Fruit fly (Drosophila melanogaster): Measurements from ENCODE around the gene CG3168.

CG3168 gene

DNA sequence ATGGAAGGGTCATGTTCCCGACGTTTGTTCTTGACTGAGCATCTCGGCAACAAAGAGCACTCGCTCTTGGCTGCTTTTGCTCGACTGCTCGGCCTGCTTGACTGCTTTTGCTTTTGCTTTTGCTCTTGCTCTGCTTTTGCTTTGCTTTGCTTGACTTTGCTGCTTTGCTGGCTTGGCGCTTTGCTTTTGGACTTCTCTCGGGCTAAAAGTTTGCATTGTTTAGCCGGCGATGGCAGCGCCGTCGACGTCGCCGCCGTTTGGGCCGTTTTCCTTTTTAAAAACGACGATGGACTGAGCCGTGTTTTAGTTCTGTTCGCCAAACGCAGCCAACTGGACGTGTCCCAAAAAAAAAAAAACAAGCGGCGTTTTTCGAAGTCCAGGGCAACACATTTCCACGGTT, 7.5 kb upstream of the CG3168 start, which contains the start of gene CG14439:
TSS of gene CG14439 (plus strand) at position 301 of the 400 bp plus-strand sequence.
- TF ChIP-seq bab1 (GFP tag; optimal IDR thresholded peaks at IDR 0.05): no peak

- no peak for TF ChIP-seq CG7101 (tag; optimal IDR thresholded peaks at IDR 0.05)
- no peak for TF ChIP-seq CG7045 (GFP tag; optimal IDR thresholded peaks at IDR 0.05)
- no peak for TF ChIP-seq CG14711 (tag; optimal IDR thresholded peaks at IDR 0.05)
- TF ChIP-seq toe (GFP tag; optimal IDR thresholded peaks at IDR 0.05): no peak
- no peak for TF ChIP-seq CG5204 (GFP tag; optimal IDR thresholded peaks at IDR 0.05)
- TF ChIP-seq Crg-1 (GFP tag; optimal IDR thresholded peaks at IDR 0.05): no peak
- TF ChIP-seq pad (GFP tag; optimal IDR thresholded peaks at IDR 0.05): no peak
- TF ChIP-seq CG33017 (tag; optimal IDR thresholded peaks at IDR 0.05): no peak
- TF ChIP-seq Hr96 (GFP tag; optimal IDR thresholded peaks at IDR 0.05): no peak
- no peak for TF ChIP-seq bab1 (GFP tag; optimal IDR thresholded peaks at IDR 0.05)
- TF ChIP-seq cnc (optimal IDR thresholded peaks at IDR 0.05): no peak
- TF ChIP-seq Mnt (GFP tag; optimal IDR thresholded peaks at IDR 0.05): no peak
- no peak for TF ChIP-seq CG1620 (GFP tag; optimal IDR thresholded peaks at IDR 0.05)
- TF ChIP-seq tj (GFP tag; optimal IDR thresholded peaks at IDR 0.05): no peak
- no peak for TF ChIP-seq cic (GFP tag; optimal IDR thresholded peaks at IDR 0.05)
- no peak for TF ChIP-seq CG12768 (GFP tag; optimal IDR thresholded peaks at IDR 0.05)
- no peak for TF ChIP-seq CG11617 (GFP tag; optimal IDR thresholded peaks at IDR 0.05)
- no peak for TF ChIP-seq Clk (GFP tag; optimal IDR thresholded peaks at IDR 0.05)
- TF ChIP-seq ovo (GFP tag; optimal IDR thresholded peaks at IDR 0.05): no peak
Measured at dm6 chrX:6746221-6746620, 6.4 kb upstream of the CG3168 start.

- TF ChIP-seq Clk (GFP tag; optimal IDR thresholded peaks at IDR 0.05): no peak
Measured at dm6 chrX:6745547-6745946, 5.8 kb upstream of the CG3168 start.

- TF ChIP-seq CG7101 (tag; optimal IDR thresholded peaks at IDR 0.05) (peak; percentile 95), pad (GFP tag; optimal IDR thresholded peaks at IDR 0.05) (peak; percentile 78), CG11617 (GFP tag; optimal IDR thresholded peaks at IDR 0.05) (peak; percentile 91), toe (GFP tag; optimal IDR thresholded peaks at IDR 0.05) (peak; percentile 46), CG12768 (GFP tag; optimal IDR thresholded peaks at IDR 0.05) (peak; percentile 10), kay (GFP tag; ENCODE audit: borderline replicate concordance) (no peak), Hr96 (GFP tag; optimal IDR thresholded peaks at IDR 0.05) (peak; percentile 92), tj (GFP tag; optimal IDR thresholded peaks at IDR 0.05) (peak; percentile 78), Clk (GFP tag; optimal IDR thresholded peaks at IDR 0.05) (peak; percentile 45), Crg-1 (GFP tag; optimal IDR thresholded peaks at IDR 0.05) (peak; percentile 97), CG7045 (GFP tag; optimal IDR thresholded peaks at IDR 0.05) (peak; percentile 37), CG1620 (GFP tag; optimal IDR thresholded peaks at IDR 0.05) (peak; percentile 92), ovo (GFP tag; optimal IDR thresholded peaks at IDR 0.05) (peak; percentile 96), CG5204 (GFP tag; optimal IDR thresholded peaks at IDR 0.05) (peak; percentile 52), Mnt (GFP tag; optimal IDR thresholded peaks at IDR 0.05) (peak; percentile 97), bab1 (GFP tag; optimal IDR thresholded peaks at IDR 0.05) (peak; percentile 94), CG14711 (tag; optimal IDR thresholded peaks at IDR 0.05) (peak; percentile 73), cnc (optimal IDR thresholded peaks at IDR 0.05) (no peak), CG33017 (tag; optimal IDR thresholded peaks at IDR 0.05) (peak; percentile 72), cic (GFP tag; optimal IDR thresholded peaks at IDR 0.05) (peak; percentile 59)
Measured at dm6 chrX:6744088-6744487, 4.3 kb upstream of the CG3168 start, which contains the start of gene RpL17. Gene RpL17 (minus strand): TSS chrX:6744238.

DNA sequence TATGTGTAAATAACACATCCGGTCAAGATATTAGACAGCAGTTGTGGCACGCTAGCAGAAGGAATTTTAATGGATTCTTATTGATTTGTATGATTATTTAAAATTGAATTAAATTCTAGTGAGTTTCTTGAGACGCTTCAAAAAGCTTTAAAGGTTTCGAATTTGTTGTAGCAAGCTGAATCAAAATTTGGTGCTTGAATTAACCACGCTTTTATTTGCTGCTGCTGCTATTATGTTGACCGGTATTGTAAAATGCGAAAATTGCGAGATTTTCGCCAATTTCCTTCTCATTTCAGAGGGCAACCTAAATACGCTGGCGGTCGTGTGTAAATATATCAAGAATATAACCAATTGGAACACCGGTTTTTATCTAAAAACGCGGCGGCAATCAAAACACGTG, 3.4 kb upstream of the CG3168 start:
- TF ChIP-seq Mnt (GFP tag; optimal IDR thresholded peaks at IDR 0.05) (peak; percentile 65), Clk (GFP tag; optimal IDR thresholded peaks at IDR 0.05) (no peak)

DNA sequence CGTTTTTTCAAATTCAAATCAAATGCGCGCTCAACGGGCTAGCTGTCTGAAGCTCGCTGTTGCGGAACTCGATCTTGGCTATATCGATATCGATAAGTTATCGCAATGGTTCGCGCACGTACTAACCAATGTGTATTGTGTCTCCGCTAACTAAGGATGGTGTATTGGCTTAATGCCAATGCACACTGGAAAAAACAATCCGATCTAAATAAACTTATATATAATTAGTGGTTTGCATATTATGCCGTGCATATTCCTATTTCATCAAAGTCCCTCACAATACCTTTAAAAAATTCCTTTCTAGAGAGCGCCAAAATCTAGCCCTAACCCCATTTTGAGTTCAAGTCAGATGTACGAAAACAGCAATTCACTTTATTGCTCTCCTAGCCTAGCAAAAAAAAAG, 1.4 kb upstream of the CG3168 start:
- TF ChIP-seq CG5204 (GFP tag; optimal IDR thresholded peaks at IDR 0.05): peak; percentile 14
- TF ChIP-seq CG14711 (tag; optimal IDR thresholded peaks at IDR 0.05): peak; percentile 30
- peak; percentile 42 for TF ChIP-seq Mnt (GFP tag; optimal IDR thresholded peaks at IDR 0.05)
- TF ChIP-seq CG33017 (tag; optimal IDR thresholded peaks at IDR 0.05): no peak
- TF ChIP-seq cic (GFP tag; optimal IDR thresholded peaks at IDR 0.05): no peak
- TF ChIP-seq Hr96 (GFP tag; optimal IDR thresholded peaks at IDR 0.05): peak; percentile 0
- TF ChIP-seq bab1 (GFP tag; optimal IDR thresholded peaks at IDR 0.05): peak; percentile 81
- peak; percentile 35 for TF ChIP-seq CG11617 (GFP tag; optimal IDR thresholded peaks at IDR 0.05)
- no peak for TF ChIP-seq CG12768 (GFP tag; optimal IDR thresholded peaks at IDR 0.05)
- TF ChIP-seq CG1620 (GFP tag; optimal IDR thresholded peaks at IDR 0.05): peak; percentile 16
- TF ChIP-seq toe (GFP tag; optimal IDR thresholded peaks at IDR 0.05): peak; percentile 15
- TF ChIP-seq CG7101 (tag; optimal IDR thresholded peaks at IDR 0.05): peak; percentile 35

DNA sequence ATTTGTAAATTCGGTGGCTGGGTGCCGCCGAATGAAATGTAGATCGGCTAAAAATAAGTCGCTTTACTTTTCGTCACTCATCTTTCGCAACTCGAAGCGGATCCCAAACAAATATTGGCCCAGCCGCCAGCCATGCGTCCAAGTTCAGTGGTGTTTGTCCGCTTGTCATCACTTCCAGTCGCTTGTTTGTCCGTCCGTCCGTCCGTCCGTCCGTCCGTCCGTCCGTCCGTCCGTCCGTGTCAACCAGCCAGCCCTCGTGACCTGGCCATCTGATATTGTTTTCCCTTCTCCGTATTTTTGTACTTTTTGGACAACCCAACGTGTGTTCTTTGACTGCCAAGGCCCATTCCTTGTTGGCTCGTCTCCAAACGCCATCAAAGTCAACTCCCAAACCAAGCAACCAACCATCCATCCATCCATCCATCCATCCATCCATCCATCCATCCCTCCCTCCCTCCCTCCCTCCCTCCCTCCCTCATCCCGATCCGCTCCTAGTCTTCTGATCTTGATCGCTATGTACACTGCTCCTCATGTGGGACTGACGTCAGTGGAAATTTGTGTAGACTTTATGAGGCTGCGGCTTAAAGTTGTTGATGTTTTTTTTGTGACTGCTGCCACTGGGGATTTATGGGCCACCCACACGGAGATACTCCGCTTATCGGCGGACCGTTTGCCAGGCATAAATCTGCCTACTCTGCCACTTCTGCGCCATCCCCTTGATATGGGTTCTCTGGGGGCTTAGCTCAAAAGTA, 6.3 kb downstream of the CG3168 start:
- no peak for TF ChIP-seq kay (GFP tag; ENCODE audit: borderline replicate concordance)
- TF ChIP-seq cnc (optimal IDR thresholded peaks at IDR 0.05): no peak
- no peak for TF ChIP-seq toe (GFP tag; optimal IDR thresholded peaks at IDR 0.05)
